Worm (Caenorhabditis elegans) whole organism, early embryonic: ENCODE results near the gene igdb-3.

Experiments used
- B0310.2 ChIP-seq: sonication (generic microtip); optimal IDR thresholded peaks from 2 replicates; lab custom pipeline; 2016; ENCODE audit warnings: mild to moderate bottlenecking, missing genetic modification characterization, missing compliant biosample characterization
- F13C5.2 ChIP-seq: sonication (generic microtip); optimal IDR thresholded peaks from 2 replicates; lab custom pipeline; 2017; ENCODE audit warnings: mild to moderate bottlenecking, missing genetic modification characterization, inconsistent platforms, missing compliant biosample characterization
- aly-1 ChIP-seq: sonication (generic microtip); optimal IDR thresholded peaks from 2 replicates; lab custom pipeline; 2016; ENCODE audit warnings: missing genetic modification characterization, missing compliant biosample characterization
- ama-1 ChIP-seq: fragments of 150-350 bp; optimal IDR thresholded peaks from 2 replicates; lab custom pipeline; 2014
- ceh-13 ChIP-seq: fragments of 200-800 bp; sonication (Bioruptor generic); optimal IDR thresholded peaks from 2 replicates; lab custom pipeline; 2018; ENCODE audit warnings: mild to moderate bottlenecking, missing genetic modification characterization, missing compliant biosample characterization
- ets-7 ChIP-seq: sonication (generic microtip); optimal IDR thresholded peaks from 2 replicates; lab custom pipeline; 2016; ENCODE audit warnings: missing genotype, missing genetic modification characterization, missing compliant biosample characterization
- flt-1 ChIP-seq: fragments of 200-800 bp; sonication (Bioruptor generic); IDR thresholded peaks from 2 replicates; pipeline ENCODE4 v1.3.6; 2022; ENCODE audit warnings: missing genetic modification characterization, missing compliant biosample characterization
- hmbx-1 ChIP-seq: sonication (generic microtip); optimal IDR thresholded peaks from 2 replicates; lab custom pipeline; 2016; ENCODE audit warnings: mild to moderate bottlenecking, missing genetic modification characterization, missing compliant biosample characterization
- hmg-4 ChIP-seq: fragments of 200-800 bp; sonication (Bioruptor generic); optimal IDR thresholded peaks from 2 replicates; lab custom pipeline; 2018; ENCODE audit warnings: mild to moderate bottlenecking, missing genetic modification characterization, missing compliant biosample characterization
- hnd-1 ChIP-seq: sonication (generic microtip); optimal IDR thresholded peaks from 2 replicates; lab custom pipeline; 2016; ENCODE audit warnings: missing genetic modification characterization, missing compliant biosample characterization
- pes-1 ChIP-seq: fragments of 200-800 bp; sonication (Bioruptor generic); IDR thresholded peaks from 2 replicates; pipeline ENCODE4 v1.3.6; 2022; ENCODE audit warnings: missing genetic modification reagents, missing genetic modification characterization, missing compliant biosample characterization
- sea-1 ChIP-seq: fragments of 200-800 bp; sonication (Bioruptor generic); conservative IDR thresholded peaks from 2 replicates; pipeline ENCODE4 v1.3.6; 2022; ENCODE audit warnings: missing genetic modification characterization, missing compliant biosample characterization
- tbx-11 ChIP-seq: fragments of 200-800 bp; sonication (Bioruptor generic); IDR thresholded peaks from 2 replicates; pipeline ENCODE4 v1.3.6; 2022; ENCODE audit warnings: missing genetic modification characterization, missing compliant biosample characterization
- tbx-37 ChIP-seq: fragments of 200-800 bp; sonication (Bioruptor generic); conservative IDR thresholded peaks from 2 replicates; pipeline ENCODE4 v1.3.6; 2022; ENCODE audit warnings: missing genetic modification reagents, missing genetic modification characterization, missing compliant biosample characterization

- TF ChIP-seq hnd-1 (tag; lab: Kevin White, UChicago): no peak
- no peak for TF ChIP-seq aly-1 (tag; lab: Kevin White, UChicago)
- TF ChIP-seq ama-1 (lab: Kevin White, UChicago): no peak
- no peak for TF ChIP-seq pes-1 (GFP tag; lab: Robert Waterston, UW)
- no peak for TF ChIP-seq hmg-4 (GFP tag; lab: Kevin White, UChicago)
- no peak for TF ChIP-seq flt-1 (GFP tag; lab: Robert Waterston, UW)
- TF ChIP-seq hmbx-1 (tag; lab: Kevin White, UChicago): no peak
- TF ChIP-seq ceh-13: no peak
- no peak for TF ChIP-seq tbx-11
- no peak for TF ChIP-seq sea-1
- TF ChIP-seq ets-7 (tag; lab: Kevin White, UChicago): no peak
- no peak for TF ChIP-seq B0310.2
- TF ChIP-seq tbx-37 (GFP tag; lab: Robert Waterston, UW): no peak
- TF ChIP-seq F13C5.2 (tag; lab: Kevin White, UChicago): no peak
These were observed 25.0 kb downstream of the igdb-3 start, which contains the start of gene mup-2 for ce11 chrX:6410177-6410765.
